Worm (Caenorhabditis elegans): ENCODE data around the gene Y73B6BL.47.
"Not testable (repeated sequence)": the region's sequence is repeated elsewhere in the genome, so short reads cannot be mapped to it uniquely, and the experiment has no call there.

Gene Y73B6BL.47

ce11 chrIV:6361668-6362067 lies at the start of gene Y73B6BL.47:
Y73B6BL.47 (plus strand) TSS chrIV:6361968.
- TF ChIP-seq mdt-29 (GFP tag; IDR thresholded peaks at IDR 0.05) (no peak), nhr-48 (tag; optimal IDR thresholded peaks at IDR 0.05) (no peak), F10B5.3 (tag; optimal IDR thresholded peaks at IDR 0.05) (no peak), mes-2 (tag; optimal IDR thresholded peaks at IDR 0.05; ENCODE audit: poor library complexity, severe bottlenecking) (no peak), dmd-6 (GFP tag; IDR thresholded peaks at IDR 0.05) (no peak), zag-1 (tag; optimal IDR thresholded peaks at IDR 0.05) (no peak), nhr-77 (tag; optimal IDR thresholded peaks at IDR 0.05) (no peak), snpc-1.2 (GFP tag; IDR thresholded peaks at IDR 0.05) (no peak), snpc-4 (tag; optimal IDR thresholded peaks at IDR 0.05) (no peak), tra-1 (GFP tag; IDR thresholded peaks at IDR 0.05) (no peak), gei-8 (GFP tag; optimal IDR thresholded peaks at IDR 0.05) (no peak), madf-9 (GFP tag; conservative IDR thresholded peaks at IDR 0.05) (no peak)

DNA sequence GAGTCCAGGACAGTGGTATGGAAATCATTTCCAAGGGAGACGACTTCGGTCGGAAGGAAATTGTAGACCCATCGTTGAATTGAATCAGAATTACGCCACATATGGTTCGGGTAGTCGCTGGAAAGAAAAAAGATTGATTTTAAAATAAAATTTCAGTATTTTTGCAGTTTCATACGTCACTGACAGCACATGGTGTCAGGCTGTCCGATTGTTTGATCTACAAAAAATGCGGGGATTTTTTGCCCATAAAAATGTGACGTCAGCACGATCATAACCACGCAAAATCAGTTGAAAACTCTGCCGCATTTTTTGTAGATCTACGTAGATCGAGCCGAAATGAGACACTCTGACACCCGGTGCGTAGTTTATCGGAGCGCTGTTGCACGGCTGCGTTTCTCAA lies 44.4 kb upstream of the Y73B6BL.47 start, which contains the start of gene Y73B6BL.12:
Gene Y73B6BL.12, minus strand, starts transcription at position 101 of the 400 bp plus-strand sequence.
- not testable (repeated sequence) for TF ChIP-seq lin-1 (GFP tag; IDR thresholded peaks at IDR 0.05); jun-1 (tag; optimal IDR thresholded peaks at IDR 0.05); mes-2 (tag; optimal IDR thresholded peaks at IDR 0.05; ENCODE audit: poor library complexity, severe bottlenecking)

DNA sequence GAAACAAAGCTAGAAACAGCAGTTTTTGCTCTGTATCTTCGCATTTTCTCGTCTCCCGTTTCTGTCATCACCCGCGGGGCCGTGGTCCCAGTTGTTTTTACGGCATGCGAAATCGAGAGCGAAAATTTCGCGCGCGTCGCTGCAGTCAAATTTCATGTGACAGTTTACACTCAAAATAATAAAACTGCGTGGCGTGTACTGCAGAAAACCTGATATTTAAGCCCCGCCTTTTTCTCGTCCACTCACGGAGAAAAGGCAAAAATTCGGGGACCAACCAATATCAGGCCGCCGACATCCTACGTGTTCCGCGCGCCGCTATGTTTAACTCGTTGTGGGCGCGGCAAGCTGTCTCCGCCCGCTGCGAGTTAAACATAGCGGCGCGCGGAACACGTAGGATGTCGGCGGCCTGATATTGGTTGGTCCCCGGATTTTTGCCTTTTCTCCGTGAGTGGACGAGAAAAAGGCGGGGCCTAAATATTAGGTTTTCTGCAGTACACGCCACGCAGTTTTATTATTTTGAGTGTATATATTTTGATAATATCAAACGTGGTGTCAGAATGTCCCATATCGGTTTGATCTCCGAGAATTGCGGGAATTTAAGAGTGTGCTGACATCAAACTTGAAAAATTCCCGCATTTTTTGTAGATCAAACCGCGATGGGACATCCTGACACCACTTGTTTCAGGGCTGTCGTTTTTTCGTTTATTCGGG lies 41.3 kb upstream of the Y73B6BL.47 start:
- TF ChIP-seq php-3 (GFP tag; IDR thresholded peaks at IDR 0.05) (0 out of 2 replicates have a peak, but pooled peaks have one; percentile 16), snpc-1.2 (GFP tag; IDR thresholded peaks at IDR 0.05) (peak; percentile 66), ZK337.2 (GFP tag; IDR thresholded peaks at IDR 0.05) (0 out of 2 replicates have a peak, but pooled peaks have one; percentile 3), dmd-8 (GFP tag; IDR thresholded peaks at IDR 0.05) (0 out of 2 replicates have a peak, but pooled peaks have one; percentile 17), mdt-29 (GFP tag; IDR thresholded peaks at IDR 0.05) (0 out of 2 replicates have a peak, but pooled peaks have one; percentile 24), lin-38 (GFP tag; IDR thresholded peaks at IDR 0.05) (peak; percentile 40), arid-1 (GFP tag; conservative IDR thresholded peaks at IDR 0.05) (0 out of 2 replicates have a peak, but pooled peaks have one; percentile 51), T26A8.4 (GFP tag; IDR thresholded peaks at IDR 0.05) (0 out of 2 replicates have a peak, but pooled peaks have one; percentile 34)

- TF ChIP-seq snpc-4 (tag; optimal IDR thresholded peaks at IDR 0.05) (no peak), tag-97 (GFP tag; IDR thresholded peaks at IDR 0.05) (0 out of 2 replicates have a peak, but pooled peaks have one; percentile 62), nhr-6 (tag; optimal IDR thresholded peaks at IDR 0.05) (peak; percentile 96), nhr-237 (tag; optimal IDR thresholded peaks at IDR 0.05) (no peak), lin-13 (GFP tag; optimal IDR thresholded peaks at IDR 0.05) (peak; percentile 35), lin-38 (GFP tag; IDR thresholded peaks at IDR 0.05) (peak; percentile 86), F37D6.2 (tag; optimal IDR thresholded peaks at IDR 0.05) (peak; percentile 76), hlh-30 (tag; optimal IDR thresholded peaks at IDR 0.05; ENCODE audit: insufficient read depth) (peak; percentile 68), dmd-9 (GFP tag; IDR thresholded peaks at IDR 0.05) (peak; percentile 82), skn-1 (tag; optimal IDR thresholded peaks at IDR 0.05) (no peak), dpl-1 (GFP tag; optimal IDR thresholded peaks at IDR 0.05) (peak; percentile 99), nhr-42 (GFP tag; IDR thresholded peaks at IDR 0.05) (no peak), jun-1 (tag; optimal IDR thresholded peaks at IDR 0.05) (no peak), Y75B8A.6 (GFP tag; IDR thresholded peaks at IDR 0.05) (no peak), saeg-2 (GFP tag; IDR thresholded peaks at IDR 0.05) (no peak), ceh-82 (tag; optimal IDR thresholded peaks at IDR 0.05) (no peak), pha-4 (GFP tag; IDR thresholded peaks at IDR 0.05) (peak; percentile 78; the same call in 1 of the 2 replicates), pha-4 (tag; optimal IDR thresholded peaks at IDR 0.05) (peak; percentile 14), hmg-1.1 (GFP tag; IDR thresholded peaks at IDR 0.05) (peak; percentile 74), attf-4 (tag; optimal IDR thresholded peaks at IDR 0.05) (no peak), aly-2 (tag; optimal IDR thresholded peaks at IDR 0.05) (no peak), tra-1 (GFP tag; IDR thresholded peaks at IDR 0.05) (peak; percentile 76; the same call in 1 of the 2 replicates), arid-1 (GFP tag; conservative IDR thresholded peaks at IDR 0.05) (peak; percentile 72), nhr-10 (tag; optimal IDR thresholded peaks at IDR 0.05) (no peak), daf-12 (tag; optimal IDR thresholded peaks at IDR 0.05) (no peak), ctbp-1 (GFP tag; IDR thresholded peaks at IDR 0.05) (peak; percentile 51; the same call in 1 of the 2 replicates), zfp-3 (GFP tag; conservative IDR thresholded peaks at IDR 0.05) (no peak; the same call in 1 of the 2 replicates), mdl-1 (tag; optimal IDR thresholded peaks at IDR 0.05) (peak in 1 of 2 experiments; percentile 44), nhr-76 (tag; optimal IDR thresholded peaks at IDR 0.05) (no peak)
These were observed 40.1 kb upstream of the Y73B6BL.47 start, which contains the start of gene Y73B6BL.29 for ce11 chrIV:6321667-6322066. Y73B6BL.29 (plus strand) TSS chrIV:6321929.
